Worm (Caenorhabditis elegans) whole organism, L3 larva: ENCODE measurements around the gene cyp-13A5.

Source experiments
- ama-1 ChIP-seq: fragments of 150-350 bp; optimal IDR thresholded peaks from 2 replicates; lab custom pipeline; 2018
- egl-27 ChIP-seq: sonication (generic microtip); optimal IDR thresholded peaks from 4 replicates; lab custom pipeline; 2017; ENCODE audit warnings: missing biosample characterization, missing genetic modification reagents, missing genetic modification characterization
- egl-5 ChIP-seq: fragments of 150-350 bp; optimal IDR thresholded peaks from 2 replicates; lab custom pipeline; 2017; ENCODE audit warnings: missing biosample characterization, missing genetic modification reagents, missing genetic modification characterization, inconsistent platforms
- nfya-1 ChIP-seq: sonication (generic microtip); optimal IDR thresholded peaks from 2 replicates; lab custom pipeline; 2017; ENCODE audit warnings: missing genetic modification characterization, mild to moderate bottlenecking, missing compliant biosample characterization, antibody characterized with exemption, moderate library complexity; ENCODE audit not compliant: insufficient read depth
- nhr-237 ChIP-seq: fragments of 150-350 bp; optimal IDR thresholded peaks from 2 replicates; lab custom pipeline; 2014; ENCODE audit warnings: missing biosample characterization, missing genetic modification characterization
- pha-4 ChIP-seq: fragments of 150-350 bp; optimal IDR thresholded peaks from 2 replicates; lab custom pipeline; 2014; ENCODE audit warnings: missing biosample characterization, missing genetic modification reagents, missing genetic modification characterization
- pqm-1 ChIP-seq: fragments of 150-350 bp; optimal IDR thresholded peaks from 2 replicates; lab custom pipeline; 2017; ENCODE audit warnings: missing biosample characterization, missing genetic modification characterization, inconsistent platforms
- skn-1 ChIP-seq: fragments of 150-350 bp; optimal IDR thresholded peaks from 2 replicates; lab custom pipeline; 2014; ENCODE audit warnings: missing biosample characterization, missing genetic modification characterization
- unc-39 ChIP-seq: sonication (generic microtip); optimal IDR thresholded peaks from 4 replicates; lab custom pipeline; 2017; ENCODE audit warnings: missing biosample characterization, missing genetic modification characterization

- TF ChIP-seq ama-1, result no peak
- no peak for TF ChIP-seq pha-4 (tag; lab: Kevin White, UChicago)
- no peak for TF ChIP-seq pqm-1 (tag; lab: Kevin White, UChicago)
- no peak for TF ChIP-seq egl-5
- no peak for TF ChIP-seq nfya-1
- no peak for TF ChIP-seq nhr-237
- TF ChIP-seq skn-1 (tag; lab: Kevin White, UChicago), result no peak
- TF ChIP-seq unc-39, result no peak
- TF ChIP-seq egl-27, result no peak
Measured at ce11 chrII:9840313-9840712, 40.2 kb upstream of the cyp-13A5 start, which contains the start of gene ZK938.11.
